Fruit fly (Drosophila melanogaster) whole organism, embryonic: ENCODE results near the gene CG14966.

Experiments used
- Bteb2 ChIP-seq: fragments of 200-800 bp; sonication (Bioruptor generic); optimal IDR thresholded peaks from 2 replicates; lab custom pipeline; 2016; ENCODE audit warnings: missing biosample characterization, missing genetic modification characterization
- C15 ChIP-seq: fragments of 200-800 bp; sonication (Bioruptor generic); IDR thresholded peaks from 3 replicates; pipeline ENCODE4 v1.3.6; 2022; ENCODE audit warnings: missing biosample characterization, missing genetic modification characterization
- CG12071 ChIP-seq: fragments of 200-800 bp; sonication (Bioruptor generic); optimal IDR thresholded peaks from 3 replicates; lab custom pipeline; 2018; ENCODE audit warnings: missing biosample characterization, mild to moderate bottlenecking, missing genetic modification characterization
- CG12104 ChIP-seq: fragments of 200-800 bp; sonication (Bioruptor generic); optimal IDR thresholded peaks from 3 replicates; lab custom pipeline; 2016; ENCODE audit warnings: missing biosample characterization, missing genetic modification characterization
- CG13123 ChIP-seq: fragments of 200-800 bp; sonication (Bioruptor generic); optimal IDR thresholded peaks from 2 replicates; lab custom pipeline; 2016; ENCODE audit warnings: missing biosample characterization, missing genetic modification characterization
- CG15696 ChIP-seq: fragments of 200-800 bp; sonication (Bioruptor generic); optimal IDR thresholded peaks from 2 replicates; lab custom pipeline; 2019; ENCODE audit warnings: missing biosample characterization, mild to moderate bottlenecking, missing genetic modification characterization, moderate library complexity
- CG17359 ChIP-seq: fragments of 200-800 bp; sonication (Bioruptor generic); optimal IDR thresholded peaks from 3 replicates; lab custom pipeline; 2018; ENCODE audit warnings: missing biosample characterization, mild to moderate bottlenecking, missing genetic modification characterization, moderate library complexity
- CG18262 ChIP-seq: fragments of 200-800 bp; optimal IDR thresholded peaks from 3 replicates; lab custom pipeline; 2019; ENCODE audit warnings: missing biosample characterization, mild to moderate bottlenecking, missing genetic modification characterization, moderate library complexity
- CG18619 ChIP-seq: fragments of 200-800 bp; sonication (Bioruptor generic); optimal IDR thresholded peaks from 3 replicates; lab custom pipeline; 2017; ENCODE audit warnings: missing biosample characterization, mild to moderate bottlenecking, missing genetic modification characterization
- CG2129 ChIP-seq: fragments of 200-800 bp; sonication (Bioruptor generic); IDR thresholded peaks from 2 replicates; pipeline ENCODE4 v1.3.6; 2022; ENCODE audit warnings: missing biosample characterization, missing genetic modification characterization; ENCODE audit not compliant: partially characterized antibody
- CG2678 ChIP-seq: fragments of 200-800 bp; sonication (Bioruptor generic); optimal IDR thresholded peaks from 3 replicates; lab custom pipeline; 2019; ENCODE audit warnings: missing biosample characterization, mild to moderate bottlenecking, missing genetic modification characterization, moderate library complexity
- CG2889 ChIP-seq: fragments of 200-800 bp; sonication (Bioruptor generic); IDR thresholded peaks from 3 replicates; pipeline ENCODE4 v1.3.6; 2022; ENCODE audit warnings: missing biosample characterization, missing genetic modification characterization
- CG4424 ChIP-seq: fragments of 200-800 bp; sonication (Bioruptor generic); optimal IDR thresholded peaks from 3 replicates; lab custom pipeline; 2016; ENCODE audit warnings: missing biosample characterization, missing genetic modification characterization
- CG4617 ChIP-seq: fragments of 200-800 bp; sonication (Bioruptor generic); optimal IDR thresholded peaks from 3 replicates; lab custom pipeline; 2016; ENCODE audit warnings: missing biosample characterization, missing genetic modification characterization, borderline replicate concordance
- CG4707 ChIP-seq: fragments of 200-800 bp; sonication (Bioruptor generic); optimal IDR thresholded peaks from 2 replicates; lab custom pipeline; 2018; ENCODE audit warnings: missing biosample characterization, mild to moderate bottlenecking, missing genetic modification characterization, moderate library complexity
- CG6683 ChIP-seq: fragments of 200-800 bp; sonication (Bioruptor generic); optimal IDR thresholded peaks from 2 replicates; lab custom pipeline; 2017; ENCODE audit warnings: missing biosample characterization, mild to moderate bottlenecking, missing genetic modification characterization, missing genetic modification reagents
- CG7963 ChIP-seq: fragments of 200-800 bp; sonication (Bioruptor generic); IDR thresholded peaks from 3 replicates; pipeline ENCODE4 v1.3.6; 2022; ENCODE audit warnings: missing biosample characterization, missing genetic modification characterization; ENCODE audit not compliant: partially characterized antibody
- CG8944 ChIP-seq: fragments of 200-800 bp; sonication (Bioruptor generic); optimal IDR thresholded peaks from 3 replicates; lab custom pipeline; 2016; ENCODE audit warnings: missing biosample characterization, missing genetic modification characterization
- CG9817 ChIP-seq: fragments of 200-800 bp; sonication (Bioruptor generic); optimal IDR thresholded peaks from 2 replicates; lab custom pipeline; 2018; ENCODE audit warnings: missing biosample characterization, mild to moderate bottlenecking, missing genetic modification characterization, moderate library complexity
- CkIIα-i1 ChIP-seq: fragments of 200-800 bp; sonication (Bioruptor generic); IDR thresholded peaks from 2 replicates; pipeline ENCODE4 v1.3.6; 2022; ENCODE audit warnings: missing biosample characterization, missing genetic modification characterization
- D19B ChIP-seq: fragments of 200-800 bp; sonication (Bioruptor generic); optimal IDR thresholded peaks from 2 replicates; lab custom pipeline; 2017; ENCODE audit warnings: missing biosample characterization, mild to moderate bottlenecking, missing genetic modification characterization
- Dad ChIP-seq: fragments of 200-800 bp; sonication (Bioruptor generic); optimal IDR thresholded peaks from 3 replicates; lab custom pipeline; 2016; ENCODE audit warnings: missing biosample characterization, missing genetic modification characterization
- Ets97D ChIP-seq: fragments of 200-800 bp; sonication (Bioruptor generic); optimal IDR thresholded peaks from 3 replicates; lab custom pipeline; 2016; ENCODE audit warnings: missing biosample characterization, missing genetic modification characterization
- Gsc ChIP-seq: fragments of 200-800 bp; sonication (Bioruptor generic); IDR thresholded peaks from 2 replicates; pipeline ENCODE4 v1.3.6; 2022; ENCODE audit warnings: missing biosample characterization, missing genetic modification characterization
- HmgD ChIP-seq: fragments of 200-800 bp; sonication (Bioruptor generic); optimal IDR thresholded peaks from 3 replicates; lab custom pipeline; 2016; ENCODE audit warnings: missing biosample characterization, missing genetic modification characterization
- Hsf ChIP-seq: fragments of 200-800 bp; sonication (Bioruptor generic); optimal IDR thresholded peaks from 3 replicates; lab custom pipeline; 2016; ENCODE audit warnings: missing biosample characterization, missing genetic modification characterization
- MESR4 ChIP-seq: fragments of 200-800 bp; sonication (Bioruptor generic); optimal IDR thresholded peaks from 2 replicates; lab custom pipeline; 2018; ENCODE audit warnings: missing biosample characterization, mild to moderate bottlenecking, missing genetic modification characterization, moderate library complexity
- Nf-YC ChIP-seq: fragments of 200-800 bp; optimal IDR thresholded peaks from 3 replicates; lab custom pipeline; 2019; ENCODE audit warnings: missing biosample characterization, mild to moderate bottlenecking, missing genetic modification characterization, moderate library complexity
- PHDP ChIP-seq: fragments of 200-800 bp; sonication (Bioruptor generic); optimal IDR thresholded peaks from 3 replicates; lab custom pipeline; 2018; ENCODE audit warnings: missing biosample characterization, mild to moderate bottlenecking, missing genetic modification characterization, moderate library complexity
- Pdp1 ChIP-seq, 2 experiments: fragments of 200-800 bp; sonication (Bioruptor generic); optimal IDR thresholded peaks; 3 replicates each; lab custom pipeline; 2016; ENCODE audit warnings: missing biosample characterization in 2 of 2, missing genetic modification characterization in 2 of 2, mild to moderate bottlenecking in 1 of 2, moderate library complexity in 1 of 2
- Scr ChIP-seq: fragments of 200-800 bp; sonication (Bioruptor generic); IDR thresholded peaks from 2 replicates; pipeline ENCODE4 v1.3.6; 2022; ENCODE audit warnings: missing biosample characterization, missing genetic modification characterization; ENCODE audit not compliant: partially characterized antibody
- abd-A ChIP-seq: fragments of 200-800 bp; sonication (Bioruptor generic); optimal IDR thresholded peaks from 3 replicates; lab custom pipeline; 2019; ENCODE audit warnings: missing biosample characterization, mild to moderate bottlenecking, missing genetic modification characterization, moderate library complexity
- ato ChIP-seq: fragments of 200-800 bp; sonication (Bioruptor generic); IDR thresholded peaks from 2 replicates; pipeline ENCODE4 v1.3.6; 2022; ENCODE audit warnings: missing biosample characterization, missing genetic modification characterization; ENCODE audit not compliant: partially characterized antibody
- chm ChIP-seq: fragments of 200-800 bp; sonication (Bioruptor generic); IDR thresholded peaks from 2 replicates; pipeline ENCODE4 v1.3.6; 2022; ENCODE audit warnings: missing biosample characterization, missing genetic modification characterization
- croc ChIP-seq: fragments of 200-800 bp; sonication (Bioruptor generic); conservative IDR thresholded peaks from 3 replicates; pipeline ENCODE4 v1.3.6; 2022; ENCODE audit warnings: missing biosample characterization, missing genetic modification characterization
- cwo ChIP-seq: fragments of 200-800 bp; sonication (Bioruptor generic); optimal IDR thresholded peaks from 3 replicates; lab custom pipeline; 2017; ENCODE audit warnings: missing biosample characterization, missing genetic modification characterization, mild to moderate bottlenecking, moderate library complexity, missing genetic modification reagents
- ewg ChIP-seq: fragments of 200-800 bp; sonication (Bioruptor generic); optimal IDR thresholded peaks from 3 replicates; lab custom pipeline; 2017; ENCODE audit warnings: mild to moderate bottlenecking, missing biosample characterization, missing genetic modification reagents, missing genetic modification characterization
- eyg ChIP-seq: fragments of 200-800 bp; sonication (Bioruptor generic); optimal IDR thresholded peaks from 3 replicates; lab custom pipeline; 2016; ENCODE audit warnings: missing biosample characterization, missing genetic modification characterization
- fru ChIP-seq: fragments of >200 bp; optimal IDR thresholded peaks from 2 replicates; lab custom pipeline; 2017
- gro ChIP-seq: fragments of 200-800 bp; sonication (Bioruptor generic); optimal IDR thresholded peaks from 2 replicates; lab custom pipeline; 2016; ENCODE audit warnings: missing biosample characterization, missing genetic modification characterization
- hbn ChIP-seq: fragments of 200-800 bp; sonication (Bioruptor generic); IDR thresholded peaks from 2 replicates; pipeline ENCODE4 v1.3.6; 2022; ENCODE audit warnings: missing biosample characterization, missing genetic modification characterization; ENCODE audit not compliant: partially characterized antibody
- jumu ChIP-seq: fragments of 200-800 bp; sonication (Bioruptor generic); optimal IDR thresholded peaks from 3 replicates; lab custom pipeline; 2016; ENCODE audit warnings: missing biosample characterization, missing genetic modification characterization
- ranshi ChIP-seq: fragments of 200-800 bp; sonication (Bioruptor generic); IDR thresholded peaks from 2 replicates; pipeline ENCODE4 v1.3.6; 2022; ENCODE audit warnings: missing biosample characterization, missing genetic modification characterization
- scrt ChIP-seq: fragments of 200-800 bp; sonication (Bioruptor generic); optimal IDR thresholded peaks from 2 replicates; lab custom pipeline; 2018; ENCODE audit warnings: missing biosample characterization, mild to moderate bottlenecking, missing genetic modification characterization, moderate library complexity
- sim ChIP-seq: fragments of 200-800 bp; sonication (Bioruptor generic); IDR thresholded peaks from 2 replicates; pipeline ENCODE4 v1.3.6; 2022; ENCODE audit warnings: missing biosample characterization, missing genetic modification characterization
- sima ChIP-seq: fragments of 200-800 bp; sonication (Bioruptor generic); optimal IDR thresholded peaks from 2 replicates; lab custom pipeline; 2016; ENCODE audit warnings: missing biosample characterization, missing genetic modification characterization
- tna ChIP-seq: fragments of 200-800 bp; sonication (Bioruptor generic); IDR thresholded peaks from 2 replicates; pipeline ENCODE4 v1.3.6; 2022; ENCODE audit warnings: missing biosample characterization, missing genetic modification characterization; ENCODE audit not compliant: partially characterized antibody
- z ChIP-seq: fragments of 200-800 bp; sonication (Bioruptor generic); IDR thresholded peaks from 3 replicates; pipeline ENCODE4 v1.3.6; 2022; ENCODE audit warnings: missing biosample characterization, missing genetic modification characterization
- zen ChIP-seq: fragments of 200-800 bp; sonication (Bioruptor generic); optimal IDR thresholded peaks from 3 replicates; lab custom pipeline; 2018; ENCODE audit warnings: missing biosample characterization, mild to moderate bottlenecking, missing genetic modification characterization, moderate library complexity

CG14966 gene

DNA sequence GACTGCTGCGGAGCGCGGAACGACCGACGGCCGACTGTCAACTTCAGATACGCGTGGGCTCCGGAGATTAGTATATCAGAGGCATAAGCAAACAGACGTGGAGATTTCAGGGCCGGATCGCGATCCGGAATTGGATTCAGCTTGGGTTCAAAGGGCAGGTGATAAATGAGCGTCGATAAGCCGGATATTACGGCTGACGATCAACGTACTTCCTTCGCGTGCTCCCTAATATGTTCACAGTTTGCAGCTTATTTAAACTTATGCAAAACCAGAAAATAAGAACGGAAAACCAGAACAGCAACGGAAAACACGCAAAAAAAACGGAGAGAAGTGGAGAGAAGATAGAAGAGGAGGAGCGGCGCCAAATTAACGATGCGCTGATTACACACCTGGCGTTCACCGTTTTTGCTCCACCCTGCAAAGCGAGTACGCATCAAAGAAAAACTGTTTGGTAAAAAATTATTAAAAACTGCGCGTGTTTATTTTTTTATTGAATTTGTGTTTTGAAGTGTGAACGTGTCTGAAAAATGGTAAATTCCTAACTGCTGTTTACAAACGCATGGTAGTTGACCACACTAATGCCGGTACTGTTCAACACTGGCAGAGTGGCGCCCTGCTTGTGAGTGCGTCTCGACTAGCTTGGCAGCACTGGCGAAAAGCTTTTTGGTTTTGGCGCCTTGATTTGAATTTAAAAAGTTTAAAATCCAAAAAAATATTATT is 41.8 kb upstream of the CG14966 start, which contains the start of gene CG17746 (continued):
- TF ChIP-seq ato (GFP tag; lab: Robert Waterston, UW) (peak; percentile 50; the same call in 1 of the 2 replicates), sim (GFP tag; lab: Robert Waterston, UW) (no peak), CG12071 (GFP tag; lab: Kevin White, UChicago) (no peak), zen (tag; lab: Kevin White, UChicago) (peak; percentile 21), tna (GFP tag; lab: Robert Waterston, UW) (no peak), Pdp1 (GFP tag; optimal IDR thresholded peaks at IDR 0.05; lab: Kevin White, UChicago) (peak in 1 of 2 experiments; percentile 63), Dad (GFP tag; lab: Kevin White, UChicago) (peak; percentile 41), CG4424 (GFP tag; lab: Kevin White, UChicago) (no peak), CG12104 (GFP tag; lab: Kevin White, UChicago) (no peak), jumu (peak; percentile 33), gro (peak; percentile 82), C15 (GFP tag; lab: Robert Waterston, UW) (no peak), CG2889 (no peak), HmgD (peak; percentile 53), eyg (no peak), ranshi (GFP tag; lab: Robert Waterston, UW) (no peak), MESR4 (GFP tag; lab: Kevin White, UChicago) (peak; percentile 74), croc (GFP tag; lab: Robert Waterston, UW) (no peak), CkIIα-i1 (GFP tag; lab: Robert Waterston, UW) (no peak), Bteb2 (GFP tag; lab: Kevin White, UChicago) (peak; percentile 45), CG2129 (GFP tag; lab: Robert Waterston, UW) (no peak), Gsc (GFP tag; lab: Robert Waterston, UW) (no peak), CG8944 (GFP tag; lab: Kevin White, UChicago) (peak; percentile 50), CG13123 (GFP tag; lab: Kevin White, UChicago) (peak; percentile 39), Ets97D (GFP tag; lab: Kevin White, UChicago) (peak; percentile 90), scrt (no peak), CG17359 (tag; lab: Kevin White, UChicago) (peak; percentile 21), abd-A (no peak), fru (no peak), CG18619 (GFP tag; lab: Kevin White, UChicago) (no peak), chm (GFP tag; lab: Robert Waterston, UW) (no peak), Scr (peak; percentile 50), CG4707 (GFP tag; lab: Kevin White, UChicago) (no peak), z (GFP tag; lab: Robert Waterston, UW) (no peak), CG2678 (tag; lab: Kevin White, UChicago) (no peak), CG9817 (peak; percentile 36), CG7963 (GFP tag; lab: Robert Waterston, UW) (no peak), sima (GFP tag; lab: Kevin White, UChicago) (no peak), hbn (GFP tag; lab: Robert Waterston, UW) (0 out of 2 replicates have a peak, but pooled peaks have one; percentile 32), CG4617 (GFP tag; lab: Kevin White, UChicago) (peak; percentile 91), cwo (GFP tag; lab: Kevin White, UChicago) (no peak), Hsf (peak; percentile 45), CG18262 (no peak), CG6683 (GFP tag; lab: Kevin White, UChicago) (no peak), PHDP (tag; lab: Kevin White, UChicago) (no peak), D19B (no peak), CG15696 (tag; lab: Kevin White, UChicago) (no peak), ewg (GFP tag; lab: Kevin White, UChicago) (no peak), Nf-YC (tag; lab: Kevin White, UChicago) (peak; percentile 40)
